Fruit fly (Drosophila melanogaster): ENCODE results near the gene Cpr67Fa2.
A peak's percentile ranks its signal among the peaks of the same experiment; 100 is the strongest.

Gene Cpr67Fa2

dm6 chr3L:10854026-10854425 lies 37.5 kb upstream of the Cpr67Fa2 start:
- TF ChIP-seq CG8119 (GFP tag; IDR thresholded peaks at IDR 0.05) (peak; percentile 36; the same call in 1 of the 3 replicates), CG7368 (GFP tag; optimal IDR thresholded peaks at IDR 0.05) (no peak), CG6854 (GFP tag; optimal IDR thresholded peaks at IDR 0.05) (no peak), CG6163 (GFP tag; IDR thresholded peaks at IDR 0.05) (peak; percentile 63; the same call in 2 of the 3 replicates), Sox102F (GFP tag; optimal IDR thresholded peaks at IDR 0.05) (no peak), Lpt (GFP tag; optimal IDR thresholded peaks at IDR 0.05) (peak; percentile 49), eg (GFP tag; IDR thresholded peaks at IDR 0.05) (peak; percentile 35; the same call in 2 of the 3 replicates), CG15336 (GFP tag; IDR thresholded peaks at IDR 0.05) (0 out of 2 replicates have a peak, but pooled peaks have one; percentile 7), Gug (GFP tag; IDR thresholded peaks at IDR 0.05) (peak; percentile 51; the same call in 1 of the 2 replicates), CG6808 (GFP tag; optimal IDR thresholded peaks at IDR 0.05) (peak; percentile 2), achi (GFP tag; optimal IDR thresholded peaks at IDR 0.05) (no peak), Blimp-1 (GFP tag; optimal IDR thresholded peaks at IDR 0.05) (no peak), CG3919 (GFP tag; optimal IDR thresholded peaks at IDR 0.05) (no peak)

- TF ChIP-seq Eip93F (GFP tag; optimal IDR thresholded peaks at IDR 0.05) (peak; percentile 86), CG32006 (GFP tag; optimal IDR thresholded peaks at IDR 0.05) (peak; percentile 96), Eip78C (GFP tag) (peak; percentile 99), svp (GFP tag) (peak; percentile 95), CG11294 (GFP tag; IDR thresholded peaks at IDR 0.05) (peak; percentile 28), fkh (GFP tag; optimal IDR thresholded peaks at IDR 0.05) (no peak), achi (GFP tag; optimal IDR thresholded peaks at IDR 0.05) (peak; percentile 85), esn (GFP tag; optimal IDR thresholded peaks at IDR 0.05) (peak; percentile 96), CG3919 (GFP tag; optimal IDR thresholded peaks at IDR 0.05) (peak; percentile 85), CG6808 (GFP tag; optimal IDR thresholded peaks at IDR 0.05) (peak; percentile 91), CG3032 (tag; optimal IDR thresholded peaks at IDR 0.05) (peak; percentile 84), Met (GFP tag; optimal IDR thresholded peaks at IDR 0.05) (peak; percentile 94), Blimp-1 (GFP tag; optimal IDR thresholded peaks at IDR 0.05) (peak; percentile 74), CG11762 (GFP tag; optimal IDR thresholded peaks at IDR 0.05; ENCODE audit: insufficient read depth) (peak; percentile 83), fd59A (GFP tag; optimal IDR thresholded peaks at IDR 0.05) (peak; percentile 91), Eip75B (GFP tag; optimal IDR thresholded peaks at IDR 0.05) (peak; percentile 90), eg (GFP tag; IDR thresholded peaks at IDR 0.05) (peak; percentile 73), Lpt (GFP tag; optimal IDR thresholded peaks at IDR 0.05) (peak; percentile 81), CG15336 (GFP tag; IDR thresholded peaks at IDR 0.05) (peak; percentile 74; the same call in 1 of the 2 replicates), CG8319 (GFP tag; optimal IDR thresholded peaks at IDR 0.05) (peak; percentile 84), Hr38 (GFP tag; optimal IDR thresholded peaks at IDR 0.05) (no peak), CG6792 (GFP tag; optimal IDR thresholded peaks at IDR 0.05) (peak; percentile 85), CG9139 (GFP tag; optimal IDR thresholded peaks at IDR 0.05) (peak; percentile 22), CG16779 (tag; optimal IDR thresholded peaks at IDR 0.05) (peak; percentile 77), Sox14 (GFP tag; optimal IDR thresholded peaks at IDR 0.05) (peak; percentile 91), topi (GFP tag; optimal IDR thresholded peaks at IDR 0.05) (peak; percentile 93), vri (GFP tag; optimal IDR thresholded peaks at IDR 0.05) (peak; percentile 70), Gug (GFP tag; IDR thresholded peaks at IDR 0.05) (no peak; the same call in 1 of the 2 replicates), dsx (GFP tag; optimal IDR thresholded peaks at IDR 0.05; ENCODE audit: poor library complexity, severe bottlenecking) (peak; percentile 72), CG8119 (GFP tag; IDR thresholded peaks at IDR 0.05) (peak; percentile 81), spab (GFP tag; optimal IDR thresholded peaks at IDR 0.05) (peak; percentile 92), Smox (GFP tag; optimal IDR thresholded peaks at IDR 0.05) (peak; percentile 93), acj6 (GFP tag; optimal IDR thresholded peaks at IDR 0.05) (peak; percentile 91), cyc (GFP tag; optimal IDR thresholded peaks at IDR 0.05) (peak; percentile 90), CG6854 (GFP tag; optimal IDR thresholded peaks at IDR 0.05) (peak; percentile 26), ss (GFP tag; optimal IDR thresholded peaks at IDR 0.05) (peak; percentile 82 to 88), CG1621 (tag; optimal IDR thresholded peaks at IDR 0.05) (peak; percentile 66), CG4318 (GFP tag; optimal IDR thresholded peaks at IDR 0.05) (peak; percentile 93), CG6163 (GFP tag; IDR thresholded peaks at IDR 0.05) (peak; percentile 78; the same call in 1 of the 3 replicates), net (GFP tag; optimal IDR thresholded peaks at IDR 0.05) (peak; percentile 93), CG34406 (GFP tag; optimal IDR thresholded peaks at IDR 0.05) (peak; percentile 90), lz (GFP tag; optimal IDR thresholded peaks at IDR 0.05) (peak; percentile 93), Hr4 (GFP tag; optimal IDR thresholded peaks at IDR 0.05) (peak; percentile 88), CG11902 (GFP tag; optimal IDR thresholded peaks at IDR 0.05) (peak; percentile 78)
Observed at dm6 chr3L:10854801-10855418, 36.6 kb upstream of the Cpr67Fa2 start.

Measured in whole organism, prepupa.